Worm (Caenorhabditis elegans): ENCODE results near the gene elof-1.
A peak's percentile ranks its signal among the peaks of the same experiment; 100 is the strongest.

elof-1 gene

DNA sequence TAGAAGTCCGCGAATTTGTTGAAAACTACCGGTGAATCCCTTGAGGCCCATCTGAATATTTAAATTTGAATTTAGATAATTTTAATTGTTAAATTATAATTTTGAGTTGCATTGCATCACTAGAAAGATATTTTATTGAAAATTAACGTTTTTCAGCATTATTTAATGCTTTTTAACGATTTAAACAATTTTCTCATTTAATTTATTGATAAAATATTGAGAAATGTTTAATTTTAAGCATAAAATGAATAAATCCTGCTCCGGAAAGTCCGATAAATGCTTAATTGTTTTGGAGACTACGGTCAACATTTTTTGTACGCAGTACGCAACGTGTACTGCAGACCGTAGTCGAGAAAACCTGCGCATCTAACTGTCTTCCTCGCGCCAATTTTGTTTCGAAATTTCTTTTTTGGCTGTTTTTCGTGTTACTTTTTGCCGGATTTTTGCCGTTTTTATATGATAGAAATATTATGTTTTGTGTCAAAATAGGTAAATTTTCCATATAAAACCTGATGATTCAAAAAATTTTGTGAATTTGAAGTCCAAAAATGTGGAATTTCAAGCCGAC, at the start of gene elof-1, which contains the start of the genes Y54G11A.17 and lin-7:
Gene elof-1 (plus strand): TSS at position 383 of the 568 bp plus-strand sequence.
Gene Y54G11A.17 (minus strand): TSS at position 51 of the 568 bp plus-strand sequence.
Gene lin-7 (minus strand): TSS at position 51 of the 568 bp plus-strand sequence.
- TF ChIP-seq T26A5.8 (tag; optimal IDR thresholded peaks at IDR 0.05) (no peak), ceh-40 (GFP tag; IDR thresholded peaks at IDR 0.05) (no peak), F10E7.11 (tag; optimal IDR thresholded peaks at IDR 0.05) (no peak), F22D6.2 (tag; optimal IDR thresholded peaks at IDR 0.05) (no peak), cebp-2 (GFP tag; IDR thresholded peaks at IDR 0.05) (no peak), madf-8 (GFP tag; conservative IDR thresholded peaks at IDR 0.05) (peak; percentile 61), ceh-91 (GFP tag; IDR thresholded peaks at IDR 0.05) (peak; percentile 50), atf-7 (tag; optimal IDR thresholded peaks at IDR 0.05) (no peak), unc-62 (GFP tag; optimal IDR thresholded peaks at IDR 0.05) (no peak), bed-1 (GFP tag; IDR thresholded peaks at IDR 0.05) (no peak), chd-7 (tag; optimal IDR thresholded peaks at IDR 0.05) (no peak), tbx-9 (tag; optimal IDR thresholded peaks at IDR 0.05; ENCODE audit: borderline replicate concordance) (no peak), sea-2 (GFP tag; IDR thresholded peaks at IDR 0.05) (no peak), dox-1 (GFP tag; IDR thresholded peaks at IDR 0.05) (peak; percentile 83), lsy-27 (tag; optimal IDR thresholded peaks at IDR 0.05; ENCODE audit: borderline replicate concordance, insufficient read depth) (no peak), ceh-79 (tag; optimal IDR thresholded peaks at IDR 0.05) (no peak), let-526 (GFP tag; IDR thresholded peaks at IDR 0.05) (no peak), F57A8.1 (GFP tag; optimal IDR thresholded peaks at IDR 0.05) (no peak), D2030.7 (GFP tag; IDR thresholded peaks at IDR 0.05) (peak; percentile 92), sdz-38 (tag; optimal IDR thresholded peaks at IDR 0.05) (no peak), Y67H2A.10 (GFP tag; conservative IDR thresholded peaks at IDR 0.05) (peak; percentile 77; the same call in 1 of the 2 replicates), fkh-3 (tag; optimal IDR thresholded peaks at IDR 0.05) (no peak), zfh-2 (GFP tag; conservative IDR thresholded peaks at IDR 0.05) (no peak), K11D2.4 (GFP tag; IDR thresholded peaks at IDR 0.05) (no peak), zim-3 (tag; optimal IDR thresholded peaks at IDR 0.05) (no peak), ets-4 (GFP tag; optimal IDR thresholded peaks at IDR 0.05) (no peak), repo-1 (tag; optimal IDR thresholded peaks at IDR 0.05) (no peak), ZK185.1 (tag; optimal IDR thresholded peaks at IDR 0.05; ENCODE audit: poor library complexity, severe bottlenecking) (peak; percentile 40), ztf-3 (GFP tag; optimal IDR thresholded peaks at IDR 0.05) (no peak), C06A6.2 (GFP tag; conservative IDR thresholded peaks at IDR 0.05) (no peak), F55B11.4 (tag; optimal IDR thresholded peaks at IDR 0.05; ENCODE audit: borderline replicate concordance, insufficient read depth) (no peak), madf-3 (GFP tag; IDR thresholded peaks at IDR 0.05) (no peak), lsl-1 (GFP tag; optimal IDR thresholded peaks at IDR 0.05) (peak; percentile 97), tlf-1 (GFP tag; optimal IDR thresholded peaks at IDR 0.05) (peak; percentile 76), snpc-4 (GFP tag; optimal IDR thresholded peaks at IDR 0.05) (peak; percentile 32), snpc-4 (tag; optimal IDR thresholded peaks at IDR 0.05) (peak in 3 of 4 experiments; percentile 57 to 77 (median 59)), ztf-18 (tag; optimal IDR thresholded peaks at IDR 0.05) (peak; percentile 48), hmg-20 (GFP tag; IDR thresholded peaks at IDR 0.05) (no peak), aptf-3 (GFP tag; IDR thresholded peaks at IDR 0.05) (no peak), Y56A3A.18 (GFP tag; IDR thresholded peaks at IDR 0.05) (0 out of 2 replicates have a peak, but pooled peaks have one; percentile 20), ztf-26 (tag; optimal IDR thresholded peaks at IDR 0.05) (peak; percentile 23), egl-44 (GFP tag; IDR thresholded peaks at IDR 0.05) (no peak), lag-1 (GFP tag; IDR thresholded peaks at IDR 0.05) (no peak), Y95B8A.8 (GFP tag; IDR thresholded peaks at IDR 0.05) (no peak), nhr-179 (tag; optimal IDR thresholded peaks at IDR 0.05) (no peak), rcor-1 (GFP tag; IDR thresholded peaks at IDR 0.05) (peak; percentile 55; the same call in 1 of the 2 replicates), Y53G8AR.9 (GFP tag; conservative IDR thresholded peaks at IDR 0.05) (peak; percentile 77; the same call in 1 of the 2 replicates), F57C9.4 (tag; optimal IDR thresholded peaks at IDR 0.05) (no peak), nhr-80 (tag; optimal IDR thresholded peaks at IDR 0.05) (peak; percentile 6)
